Worm (Caenorhabditis elegans): ENCODE measurements around the gene rsp-2.
A peak's percentile ranks its signal among the peaks of the same experiment; 100 is the strongest.

DNA sequence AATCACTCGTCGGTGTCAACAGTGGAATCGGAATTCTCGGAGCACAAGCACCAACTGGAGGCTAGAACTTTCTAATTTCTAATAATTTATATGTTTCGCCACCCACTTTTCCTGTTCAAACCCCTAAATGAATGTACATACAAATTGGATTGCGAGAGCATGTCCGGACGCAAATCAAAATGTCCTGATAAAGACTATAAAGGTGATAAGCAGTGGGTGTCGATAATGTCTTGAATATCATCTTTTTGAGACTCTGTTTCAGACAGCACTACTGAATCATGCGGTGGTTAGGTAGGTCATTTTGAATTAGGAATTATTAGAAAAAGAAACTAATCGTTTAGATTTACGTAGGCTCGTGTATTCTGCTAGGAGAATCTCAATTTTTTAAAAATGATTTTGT is 4.0 kb downstream of the rsp-2 start, which contains the start of gene W02B12.1:
- TF ChIP-seq elt-2 (tag; optimal IDR thresholded peaks at IDR 0.05) (peak; percentile 57), ama-1 (optimal IDR thresholded peaks at IDR 0.05) (no peak), egl-27 (tag; optimal IDR thresholded peaks at IDR 0.05) (no peak), isw-1 (GFP tag; IDR thresholded peaks at IDR 0.05) (no peak), nhr-28 (tag; optimal IDR thresholded peaks at IDR 0.05) (no peak), fkh-8 (tag; optimal IDR thresholded peaks at IDR 0.05) (no peak), skn-1 (tag; optimal IDR thresholded peaks at IDR 0.05) (no peak), elt-3 (tag; optimal IDR thresholded peaks at IDR 0.05) (no peak), efl-3 (GFP tag; optimal IDR thresholded peaks at IDR 0.05) (no peak)
